Worm (Caenorhabditis elegans): Measurements from ENCODE around the gene F36D3.1.

- TF ChIP-seq mdl-1 (tag; optimal IDR thresholded peaks at IDR 0.05) (no peak), isw-1 (GFP tag; IDR thresholded peaks at IDR 0.05) (no peak), egl-27 (tag; optimal IDR thresholded peaks at IDR 0.05) (no peak), pqm-1 (tag; optimal IDR thresholded peaks at IDR 0.05) (no peak), tbx-2 (tag; optimal IDR thresholded peaks at IDR 0.05) (no peak), fkh-10 (GFP tag; optimal IDR thresholded peaks at IDR 0.05) (no peak), unc-62 (GFP tag; optimal IDR thresholded peaks at IDR 0.05) (no peak), sox-4 (tag; optimal IDR thresholded peaks at IDR 0.05) (no peak), lir-3 (tag; optimal IDR thresholded peaks at IDR 0.05; ENCODE audit: poor library complexity) (no peak), lin-15B (tag; optimal IDR thresholded peaks at IDR 0.05) (no peak), lsy-2 (tag; optimal IDR thresholded peaks at IDR 0.05) (no peak), nhr-76 (tag; optimal IDR thresholded peaks at IDR 0.05) (no peak), lin-39 (tag; optimal IDR thresholded peaks at IDR 0.05) (no peak), efl-1 (optimal IDR thresholded peaks at IDR 0.05) (no peak), efl-1 (GFP tag; optimal IDR thresholded peaks at IDR 0.05 in 1 of 2) (no peak)
These were observed 36.0 kb downstream of the F36D3.1 start, which contains the start of gene Y32B12B.8 for ce11 chrV:16535172-16535571.
